Worm (Caenorhabditis elegans): ENCODE results near the gene unc-69.

DNA sequence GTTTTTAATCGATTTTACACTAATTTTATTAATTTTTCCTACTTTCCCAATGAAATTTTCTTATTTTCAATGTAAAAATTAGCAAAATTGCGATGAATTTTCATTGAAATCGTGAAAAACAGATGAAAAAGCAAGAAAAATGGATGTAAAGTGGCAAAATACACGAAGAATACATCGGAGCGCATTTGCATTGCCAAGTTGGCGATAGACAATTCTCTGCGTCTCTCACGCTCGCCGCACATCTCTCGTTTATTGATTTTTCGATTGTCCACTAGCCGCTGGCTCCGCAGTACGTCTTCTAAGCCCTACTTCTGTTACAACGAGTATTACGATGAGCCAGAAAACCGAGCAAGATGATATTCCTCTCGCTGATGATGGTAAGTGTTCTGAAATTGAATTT is at the start of gene unc-69:
- TF ChIP-seq ZK185.1 (tag; optimal IDR thresholded peaks at IDR 0.05; ENCODE audit: poor library complexity, severe bottlenecking), result no peak
- TF ChIP-seq unc-62 (GFP tag; optimal IDR thresholded peaks at IDR 0.05), result no peak
- no peak for TF ChIP-seq dpl-1 (GFP tag; optimal IDR thresholded peaks at IDR 0.05)
- no peak for TF ChIP-seq pha-4 (tag; optimal IDR thresholded peaks at IDR 0.05)
- TF ChIP-seq efl-1 (GFP tag; optimal IDR thresholded peaks at IDR 0.05), result no peak
- no peak for TF ChIP-seq nhr-80 (tag; optimal IDR thresholded peaks at IDR 0.05)

Data from whole organism, young adult.